Worm (Caenorhabditis elegans) whole organism, L4/young adult: ENCODE data around the gene haf-2.

Source experiments
- W03F9.2 ChIP-seq: fragments of 150-350 bp; optimal IDR thresholded peaks from 2 replicates; lab custom pipeline; 2014; ENCODE audit warnings: missing biosample characterization, missing genetic modification characterization
- dao-5 ChIP-seq: sonication (generic microtip); optimal IDR thresholded peaks from 2 replicates; lab custom pipeline; 2016; ENCODE audit warnings: missing genotype, missing genetic modification characterization, moderate library complexity, missing compliant biosample characterization
- him-1 ChIP-seq: sonication (generic microtip); optimal IDR thresholded peaks from 2 replicates; lab custom pipeline; 2016; ENCODE audit warnings: missing genotype, missing genetic modification reagents, missing genetic modification characterization, missing compliant biosample characterization

The haf-2 gene

ce11 chrII:7341572-7342303 is 14.5 kb downstream of the haf-2 start:
- no peak for TF ChIP-seq dao-5 (tag; lab: Kevin White, UChicago)
- TF ChIP-seq W03F9.2 (tag; lab: Kevin White, UChicago) = no peak
- no peak for TF ChIP-seq him-1 (tag; lab: Kevin White, UChicago)

- TF ChIP-seq W03F9.2 (tag; lab: Kevin White, UChicago) (no peak), dao-5 (tag; lab: Kevin White, UChicago) (no peak), him-1 (tag; lab: Kevin White, UChicago) (no peak)
Measured at ce11 chrII:7340703-7341102, 15.5 kb downstream of the haf-2 start.

ce11 chrII:7338995-7339394 is 17.2 kb downstream of the haf-2 start, which contains the start of gene nhr-21:
TSS of gene nhr-21 (plus strand) at chrII:7339229.
- TF ChIP-seq W03F9.2 (tag; lab: Kevin White, UChicago) (no peak), him-1 (tag; lab: Kevin White, UChicago) (no peak), dao-5 (tag; lab: Kevin White, UChicago) (no peak)

ce11 chrII:7337469-7337893 is 18.7 kb downstream of the haf-2 start:
- TF ChIP-seq dao-5 (tag; lab: Kevin White, UChicago) (no peak), W03F9.2 (tag; lab: Kevin White, UChicago) (peak; percentile 54)

- TF ChIP-seq W03F9.2 (tag; lab: Kevin White, UChicago) = no peak
- no peak for TF ChIP-seq him-1 (tag; lab: Kevin White, UChicago)
- no peak for TF ChIP-seq dao-5 (tag; lab: Kevin White, UChicago)
Measured at ce11 chrII:7331224-7331623, 25.0 kb downstream of the haf-2 start, which contains the start of gene npax-1. TSS of gene npax-1 (minus strand) at chrII:7331324.

ce11 chrII:7326997-7327396 is 29.2 kb downstream of the haf-2 start:
- TF ChIP-seq him-1 (tag; lab: Kevin White, UChicago) = peak; percentile 72
- no peak for TF ChIP-seq W03F9.2 (tag; lab: Kevin White, UChicago)

DNA sequence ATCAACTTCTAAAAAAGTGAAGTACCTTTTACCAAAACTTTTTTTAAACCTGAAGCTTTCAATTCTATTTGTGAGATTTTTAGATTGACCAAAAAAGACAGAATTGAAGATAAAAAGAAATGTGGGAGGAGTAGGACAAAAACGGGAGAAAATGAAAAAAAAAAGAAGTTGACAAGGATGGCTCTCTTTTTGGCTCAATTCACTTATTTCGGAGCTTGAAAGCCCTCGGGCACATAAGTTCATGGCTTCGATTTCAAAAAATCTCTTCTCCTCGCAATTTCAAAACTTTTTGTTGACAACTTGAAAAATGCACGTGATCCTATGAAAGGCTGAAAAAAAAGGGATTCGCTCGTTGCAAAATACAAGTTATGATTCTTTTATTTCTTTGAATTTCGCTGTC is 30.0 kb downstream of the haf-2 start:
- no peak for TF ChIP-seq dao-5 (tag; lab: Kevin White, UChicago)
- no peak for TF ChIP-seq W03F9.2 (tag; lab: Kevin White, UChicago)
- no peak for TF ChIP-seq him-1 (tag; lab: Kevin White, UChicago)

- TF ChIP-seq dao-5 (tag; lab: Kevin White, UChicago) (no peak), W03F9.2 (tag; lab: Kevin White, UChicago) (no peak), him-1 (tag; lab: Kevin White, UChicago) (no peak)
Measured at ce11 chrII:7325063-7325480, 31.2 kb downstream of the haf-2 start.

ce11 chrII:7323925-7324324 is 32.3 kb downstream of the haf-2 start, which contains the start of gene F21D12.3:
TSS of gene F21D12.3 (minus strand) at chrII:7324025.
- TF ChIP-seq W03F9.2 (tag; lab: Kevin White, UChicago) (no peak), him-1 (tag; lab: Kevin White, UChicago) (no peak)

ce11 chrII:7323317-7323716 is 32.9 kb downstream of the haf-2 start:
- TF ChIP-seq W03F9.2 (tag; lab: Kevin White, UChicago) = no peak
- TF ChIP-seq dao-5 (tag; lab: Kevin White, UChicago) = no peak
- no peak for TF ChIP-seq him-1 (tag; lab: Kevin White, UChicago)

DNA sequence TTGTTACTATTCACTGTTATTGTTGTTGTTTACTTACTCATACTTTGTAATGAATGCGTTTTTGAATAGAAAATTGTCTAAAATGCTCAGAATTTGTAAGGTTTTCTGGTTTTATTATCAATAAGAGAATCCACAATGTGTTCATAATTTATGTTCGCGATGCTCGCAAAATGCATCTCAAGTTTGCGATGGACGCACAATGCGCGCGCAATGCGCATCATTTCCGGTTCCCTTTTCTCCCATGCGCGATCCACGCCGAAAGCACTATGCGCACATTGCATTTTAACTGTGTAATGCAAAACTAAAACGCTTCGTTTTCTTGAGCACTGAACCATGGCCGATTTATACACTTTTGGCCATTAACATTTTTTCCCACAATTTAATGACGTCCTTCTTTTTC is 36.8 kb downstream of the haf-2 start:
- TF ChIP-seq W03F9.2 (tag; lab: Kevin White, UChicago) (no peak), dao-5 (tag; lab: Kevin White, UChicago) (no peak), him-1 (tag; lab: Kevin White, UChicago) (peak; percentile 80)

DNA sequence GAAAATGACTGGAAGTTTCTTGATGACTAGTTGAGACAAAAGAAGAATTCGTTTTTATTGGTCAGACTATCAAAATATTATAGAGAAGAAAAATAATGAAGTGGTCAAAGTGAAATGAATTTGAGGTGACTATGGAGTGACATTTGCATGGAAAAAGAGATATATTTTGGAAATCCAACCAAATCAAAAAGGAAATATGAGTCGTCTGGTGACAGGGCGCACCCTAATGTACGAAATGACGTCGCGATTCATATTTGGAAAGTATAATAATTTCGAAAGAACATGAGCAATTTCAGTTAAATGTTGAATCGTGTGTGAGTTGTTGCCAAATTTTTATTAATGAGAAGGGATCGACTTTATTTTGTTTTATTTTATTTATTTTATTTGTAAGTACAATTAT is 38.8 kb downstream of the haf-2 start, which contains the start of gene F21D12.2:
TSS of gene F21D12.2 (plus strand) at position 301 of the 400 bp plus-strand sequence.
- no peak for TF ChIP-seq him-1 (tag; lab: Kevin White, UChicago)
- TF ChIP-seq W03F9.2 (tag; lab: Kevin White, UChicago) = no peak
- TF ChIP-seq dao-5 (tag; lab: Kevin White, UChicago) = no peak

- TF ChIP-seq dao-5 (tag; lab: Kevin White, UChicago) (no peak), W03F9.2 (tag; lab: Kevin White, UChicago) (no peak), him-1 (tag; lab: Kevin White, UChicago) (no peak)
Measured at ce11 chrII:7314083-7314482, 42.1 kb downstream of the haf-2 start, which contains the start of gene F45E12.6. TSS of gene F45E12.6 (minus strand) at chrII:7314183.

DNA sequence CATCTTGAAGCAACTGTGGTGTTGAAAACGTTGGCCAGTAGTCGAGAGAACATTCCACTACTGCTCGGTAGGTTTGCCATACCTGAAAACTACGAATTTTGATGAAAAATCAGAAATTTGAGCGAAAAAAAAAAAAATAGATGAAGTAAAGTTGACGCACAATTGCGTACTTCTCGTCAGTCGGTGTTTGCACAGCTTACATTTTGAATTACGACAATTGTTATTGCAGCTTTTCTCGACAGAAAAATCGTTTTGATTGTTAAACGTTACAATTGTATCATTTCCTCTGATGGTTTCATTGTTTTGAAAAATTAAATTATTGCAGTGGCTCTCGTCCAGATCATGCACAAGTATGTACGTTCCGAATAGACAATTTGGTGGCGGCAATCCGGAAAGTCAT is 46.2 kb downstream of the haf-2 start, which contains the start of the genes F45E12.5 and cnep-1:
TSS of gene F45E12.5 (minus strand) at position 93 of the 400 bp plus-strand sequence.
TSS of gene cnep-1 (plus strand) at position 326 of the 400 bp plus-strand sequence.
- TF ChIP-seq W03F9.2 (tag; lab: Kevin White, UChicago) = no peak
- TF ChIP-seq dao-5 (tag; lab: Kevin White, UChicago) = no peak
- TF ChIP-seq him-1 (tag; lab: Kevin White, UChicago) = no peak
